Worm (Caenorhabditis elegans) whole organism, early embryonic: Measurements from ENCODE around the gene col-152.

Experiments used
- B0310.2 ChIP-seq: sonication (generic microtip); optimal IDR thresholded peaks from 2 replicates; lab custom pipeline; 2016; ENCODE audit warnings: mild to moderate bottlenecking, missing genetic modification characterization, missing compliant biosample characterization
- aly-1 ChIP-seq: sonication (generic microtip); optimal IDR thresholded peaks from 2 replicates; lab custom pipeline; 2016; ENCODE audit warnings: missing genetic modification characterization, missing compliant biosample characterization
- ama-1 ChIP-seq: fragments of 150-350 bp; optimal IDR thresholded peaks from 2 replicates; lab custom pipeline; 2014
- ets-7 ChIP-seq: sonication (generic microtip); optimal IDR thresholded peaks from 2 replicates; lab custom pipeline; 2016; ENCODE audit warnings: missing genotype, missing genetic modification characterization, missing compliant biosample characterization
- hmbx-1 ChIP-seq: sonication (generic microtip); optimal IDR thresholded peaks from 2 replicates; lab custom pipeline; 2016; ENCODE audit warnings: mild to moderate bottlenecking, missing genetic modification characterization, missing compliant biosample characterization
- hmg-4 ChIP-seq: fragments of 200-800 bp; sonication (Bioruptor generic); optimal IDR thresholded peaks from 2 replicates; lab custom pipeline; 2018; ENCODE audit warnings: mild to moderate bottlenecking, missing genetic modification characterization, missing compliant biosample characterization
- hnd-1 ChIP-seq: sonication (generic microtip); optimal IDR thresholded peaks from 2 replicates; lab custom pipeline; 2016; ENCODE audit warnings: missing genetic modification characterization, missing compliant biosample characterization
- tbx-37 ChIP-seq: fragments of 200-800 bp; sonication (Bioruptor generic); conservative IDR thresholded peaks from 2 replicates; pipeline ENCODE4 v1.3.6; 2022; ENCODE audit warnings: missing genetic modification reagents, missing genetic modification characterization, missing compliant biosample characterization
- tra-4 ChIP-seq: sonication (generic microtip); optimal IDR thresholded peaks from 2 replicates; lab custom pipeline; 2017; ENCODE audit warnings: missing genetic modification characterization, missing compliant biosample characterization

DNA sequence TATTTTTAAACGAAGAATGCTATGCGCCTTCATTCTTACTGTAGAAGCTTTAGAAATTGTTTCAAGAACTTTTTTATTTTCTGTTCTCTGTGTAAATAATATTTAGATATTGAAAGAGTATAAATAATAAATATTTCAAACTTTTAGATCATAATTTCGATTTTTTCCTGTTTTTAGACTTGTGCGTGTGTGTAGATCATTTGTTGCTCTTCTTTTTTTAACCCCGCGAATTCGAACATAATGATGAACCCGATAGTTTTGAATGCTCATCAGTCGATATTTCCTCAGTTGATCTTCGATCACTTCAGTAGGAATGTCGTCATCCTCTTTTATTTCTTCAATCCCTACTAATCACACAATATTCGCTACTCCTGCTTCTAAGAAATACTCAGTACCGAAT lies 36.5 kb downstream of the col-152 start, which contains the start of gene T21C9.13:
- TF ChIP-seq ama-1 (no peak), hnd-1 (tag; lab: Kevin White, UChicago) (no peak), tra-4 (no peak), B0310.2 (tag; lab: Kevin White, UChicago) (no peak), hmbx-1 (tag; lab: Kevin White, UChicago) (no peak), hmg-4 (GFP tag; lab: Kevin White, UChicago) (no peak), ets-7 (tag; lab: Kevin White, UChicago) (no peak), aly-1 (tag; lab: Kevin White, UChicago) (no peak), tbx-37 (GFP tag; lab: Robert Waterston, UW) (no peak)
